Worm (Caenorhabditis elegans) whole organism, midembryonic: ENCODE measurements around the gene C16D9.4.

Experiments
- cog-1 ChIP-seq: sonication (generic microtip); optimal IDR thresholded peaks from 2 replicates; lab custom pipeline; 2016; ENCODE audit warnings: missing genetic modification characterization, missing compliant biosample characterization
- flt-1 ChIP-seq: fragments of 200-800 bp; sonication (Bioruptor generic); IDR thresholded peaks from 2 replicates; pipeline ENCODE4 v1.3.6; 2022; ENCODE audit warnings: missing genetic modification characterization, missing compliant biosample characterization
- med-1 ChIP-seq: sonication (generic microtip); optimal IDR thresholded peaks from 2 replicates; lab custom pipeline; 2017; ENCODE audit warnings: missing genetic modification characterization, mild to moderate bottlenecking, missing compliant biosample characterization, antibody characterized with exemption, missing genetic modification reagents; ENCODE audit not compliant: insufficient read depth
- tab-1 ChIP-seq: fragments of 200-800 bp; sonication (Bioruptor generic); IDR thresholded peaks from 2 replicates; pipeline ENCODE4 v1.3.6; 2022; ENCODE audit warnings: missing genetic modification characterization, missing compliant biosample characterization

- TF ChIP-seq flt-1 (GFP tag; lab: Robert Waterston, UW) (0 out of 2 replicates have a peak, but pooled peaks have one; percentile 68), med-1 (no peak), cog-1 (tag; lab: Kevin White, UChicago) (no peak), tab-1 (no peak; the same call in 1 of the 2 replicates)
Observed at ce11 chrV:8235331-8235730, 7.4 kb downstream of the C16D9.4 start.
